Fruit fly (Drosophila melanogaster) Kc167 (cell line): ENCODE results near the gene Lint-O.

Experiments
- h ChIP-seq: fragments of >200 bp; optimal IDR thresholded peaks from 3 replicates; lab custom pipeline; 2018; ENCODE audit warnings: missing external identifiers
- insv ChIP-seq: fragments of >200 bp; optimal IDR thresholded peaks from 3 replicates; lab custom pipeline; 2018; ENCODE audit warnings: missing external identifiers
- psq ChIP-seq: fragments of >200 bp; optimal IDR thresholded peaks from 2 replicates; lab custom pipeline; 2017; ENCODE audit warnings: missing external identifiers
- ttk ChIP-seq: sonication (Bioruptor generic); optimal IDR thresholded peaks from 2 replicates; lab custom pipeline; 2017; ENCODE audit warnings: missing external identifiers

DNA sequence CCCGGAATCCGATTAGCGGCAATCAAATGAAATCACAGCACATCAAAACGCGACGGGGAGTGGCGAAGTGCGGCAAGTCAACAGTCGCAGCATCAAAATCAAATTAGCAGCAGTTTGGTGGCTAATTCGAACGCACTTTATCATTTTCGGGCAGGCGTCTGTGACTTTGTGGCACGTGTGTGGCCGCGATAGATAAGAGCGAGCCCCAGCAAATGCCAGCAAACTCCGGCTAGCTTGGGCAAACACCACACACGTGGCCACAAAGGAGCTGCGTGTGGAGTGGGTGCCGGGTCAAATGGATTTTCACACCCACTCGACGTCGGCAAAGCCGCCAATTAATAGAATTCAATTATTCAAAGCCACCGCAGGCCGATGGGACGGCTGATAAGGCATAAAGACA is 14.6 kb upstream of the Lint-O start:
- TF ChIP-seq psq (lab: Kevin White, UChicago) (no peak), h (lab: Kevin White, UChicago) (no peak), ttk (lab: Kevin White, UChicago) (no peak), insv (lab: Kevin White, UChicago) (no peak)
